Fruit fly (Drosophila melanogaster): ENCODE measurements around the gene Ir31a.

DNA sequence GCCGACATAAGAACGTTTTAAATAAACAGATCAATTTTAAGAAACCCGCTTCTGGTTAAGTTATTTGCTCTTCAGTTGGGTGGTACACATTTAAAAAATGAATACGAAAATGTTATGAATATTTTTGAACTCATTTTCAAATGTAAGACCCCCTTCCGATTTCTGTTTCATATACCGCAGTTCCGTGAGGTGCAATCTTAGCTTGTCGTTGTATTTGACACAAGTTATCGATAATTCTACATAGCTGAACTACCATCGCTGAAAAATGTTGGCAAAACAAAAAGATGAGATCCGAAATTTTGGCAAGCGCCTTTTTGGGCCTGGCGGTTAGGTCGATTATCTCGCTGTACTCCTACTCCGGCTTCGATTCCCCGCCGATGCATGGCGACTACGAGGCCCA, 25.5 kb upstream of the Ir31a start, which contains the start of gene gny:
- TF ChIP-seq psq (optimal IDR thresholded peaks at IDR 0.05) (no peak), Sin3A (optimal IDR thresholded peaks at IDR 0.05) (no peak), h (optimal IDR thresholded peaks at IDR 0.05) (no peak)

All from Kc167 (cell line).